Fruit fly (Drosophila melanogaster): ENCODE results near the gene Tom20.

Tom20 gene

dm6 chr3L:19951868-19952267, 48.6 kb upstream of the Tom20 start, which contains the start of gene CG34258 (continued):
- TF ChIP-seq CG17186 (GFP tag; optimal IDR thresholded peaks at IDR 0.05), result no peak
- TF ChIP-seq CG17912 (GFP tag; optimal IDR thresholded peaks at IDR 0.05), result no peak
- no peak for TF ChIP-seq CG9876 (GFP tag; optimal IDR thresholded peaks at IDR 0.05)
- TF ChIP-seq CG9727 (GFP tag; optimal IDR thresholded peaks at IDR 0.05), result no peak

- TF ChIP-seq nom (GFP tag; optimal IDR thresholded peaks at IDR 0.05), result no peak
These were observed 47.8 kb upstream of the Tom20 start, which contains the start of gene CG33710 for dm6 chr3L:19952690-19953089. Gene CG33710 (minus strand): TSS chr3L:19952790.

dm6 chr3L:19953612-19954011, 46.8 kb upstream of the Tom20 start, which contains the start of gene CG42655:
Gene CG42655 (minus strand): TSS chr3L:19953712.
- TF ChIP-seq tio (GFP tag; optimal IDR thresholded peaks at IDR 0.05) (no peak), Tbp (GFP tag; optimal IDR thresholded peaks at IDR 0.05) (no peak), corto (GFP tag; optimal IDR thresholded peaks at IDR 0.05) (no peak), HLH3B (GFP tag; IDR thresholded peaks at IDR 0.05) (no peak), CrebB (tag; optimal IDR thresholded peaks at IDR 0.05) (no peak), Fer2 (tag; optimal IDR thresholded peaks at IDR 0.05) (no peak), jigr1 (GFP tag; IDR thresholded peaks at IDR 0.05) (no peak), aop (GFP tag; IDR thresholded peaks at IDR 0.05) (no peak), CG8290 (GFP tag; optimal IDR thresholded peaks at IDR 0.05) (no peak), CG8290 (tag; optimal IDR thresholded peaks at IDR 0.05) (no peak), shn (GFP tag; optimal IDR thresholded peaks at IDR 0.05) (no peak), MESR4 (GFP tag; optimal IDR thresholded peaks at IDR 0.05) (no peak), CG10431 (GFP tag; optimal IDR thresholded peaks at IDR 0.05) (no peak), CG9797 (GFP tag; optimal IDR thresholded peaks at IDR 0.05) (no peak), CG3163 (GFP tag; optimal IDR thresholded peaks at IDR 0.05) (no peak), pnt (GFP tag; optimal IDR thresholded peaks at IDR 0.05) (no peak), CG3281 (GFP tag; optimal IDR thresholded peaks at IDR 0.05) (no peak)

- TF ChIP-seq CG32532 (GFP tag; IDR thresholded peaks at IDR 0.05), result no peak
- no peak for TF ChIP-seq Hey (tag; optimal IDR thresholded peaks at IDR 0.05)
- TF ChIP-seq dm (GFP tag; optimal IDR thresholded peaks at IDR 0.05), result no peak
- no peak for TF ChIP-seq nerfin-2 (GFP tag; IDR thresholded peaks at IDR 0.05; ENCODE audit: partially characterized antibody)
- TF ChIP-seq HLHmδ (GFP tag; optimal IDR thresholded peaks at IDR 0.05), result no peak
- no peak for TF ChIP-seq CG14050 (GFP tag; IDR thresholded peaks at IDR 0.05)
- no peak for TF ChIP-seq Meics (GFP tag; optimal IDR thresholded peaks at IDR 0.05)
- no peak for TF ChIP-seq knrl (GFP tag; IDR thresholded peaks at IDR 0.05; ENCODE audit: partially characterized antibody)
- no peak for TF ChIP-seq CG34224 (GFP tag; IDR thresholded peaks at IDR 0.05; ENCODE audit: partially characterized antibody)
- TF ChIP-seq bbx (GFP tag; IDR thresholded peaks at IDR 0.05; ENCODE audit: partially characterized antibody), result no peak
- no peak for TF ChIP-seq CG15479 (GFP tag; optimal IDR thresholded peaks at IDR 0.05)
- TF ChIP-seq CG12391 (tag; optimal IDR thresholded peaks at IDR 0.05), result no peak
- no peak for TF ChIP-seq CG14710 (tag; optimal IDR thresholded peaks at IDR 0.05)
- no peak for TF ChIP-seq Side (GFP tag; optimal IDR thresholded peaks at IDR 0.05)
- no peak for TF ChIP-seq CG4820 (GFP tag; optimal IDR thresholded peaks at IDR 0.05)
- TF ChIP-seq slbo (GFP tag; IDR thresholded peaks at IDR 0.05), result no peak
- no peak for TF ChIP-seq CG18011 (GFP tag; optimal IDR thresholded peaks at IDR 0.05)
These were observed 46.0 kb upstream of the Tom20 start, which contains the start of gene CG42654 for dm6 chr3L:19954426-19954825. Gene CG42654 (minus strand): TSS chr3L:19954526.
